Worm (Caenorhabditis elegans) whole organism, young adult: ENCODE results near the gene F46B6.12.

Experiments
- B0261.1 ChIP-seq: sonication (generic microtip); optimal IDR thresholded peaks from 2 replicates; lab custom pipeline; 2016; ENCODE audit warnings: mild to moderate bottlenecking, missing genetic modification characterization, moderate library complexity, missing compliant biosample characterization
- F22D6.2 ChIP-seq: sonication (generic microtip); optimal IDR thresholded peaks from 2 replicates; lab custom pipeline; 2016; ENCODE audit warnings: mild to moderate bottlenecking, missing genetic modification characterization, missing compliant biosample characterization
- F33H1.4 ChIP-seq: fragments of 200-800 bp; sonication (Bioruptor generic); IDR thresholded peaks from 2 replicates; pipeline ENCODE4 v1.3.6; 2022; ENCODE audit warnings: missing genetic modification reagents, missing genetic modification characterization, missing compliant biosample characterization
- K12H6.12 ChIP-seq: fragments of 200-800 bp; sonication (Bioruptor generic); optimal IDR thresholded peaks from 2 replicates; lab custom pipeline; 2018; ENCODE audit warnings: mild to moderate bottlenecking, missing genetic modification characterization, missing compliant biosample characterization
- ama-1 ChIP-seq, 3 experiments: fragments of 150-350 bp in 1 of 3; sonication (generic microtip) in 2 of 3; optimal IDR thresholded peaks; 2 replicates each; lab custom pipeline; 2014 to 2018; ENCODE audit warnings: missing biosample characterization in 2 of 3, missing genetic modification characterization in 2 of 3, missing genetic modification reagents in 2 of 3
- aptf-3 ChIP-seq: fragments of 200-800 bp; sonication (Bioruptor generic); IDR thresholded peaks from 2 replicates; pipeline ENCODE4 v1.3.6; 2022; ENCODE audit warnings: missing genetic modification characterization, missing compliant biosample characterization
- attf-6 ChIP-seq: fragments of 200-800 bp; sonication (Bioruptor generic); IDR thresholded peaks from 2 replicates; pipeline ENCODE4 v1.3.6; 2022; ENCODE audit warnings: missing genetic modification reagents, missing genetic modification characterization, missing compliant biosample characterization
- ceh-40 ChIP-seq: fragments of 200-800 bp; sonication (Bioruptor generic); IDR thresholded peaks from 2 replicates; pipeline ENCODE4 v1.3.6; 2022; ENCODE audit warnings: missing genetic modification characterization, missing compliant biosample characterization
- dox-1 ChIP-seq: fragments of 200-800 bp; sonication (Bioruptor generic); IDR thresholded peaks from 2 replicates; pipeline ENCODE4 v1.3.6; 2022; ENCODE audit warnings: missing genetic modification reagents, missing genetic modification characterization, missing compliant biosample characterization
- dpff-1 ChIP-seq: sonication (generic microtip); optimal IDR thresholded peaks from 2 replicates; lab custom pipeline; 2017; ENCODE audit warnings: mild to moderate bottlenecking, missing genetic modification characterization, missing compliant biosample characterization
- dpl-1 ChIP-seq: fragments of 150-350 bp; optimal IDR thresholded peaks from 2 replicates; lab custom pipeline; 2014; ENCODE audit warnings: missing biosample characterization, missing genetic modification reagents, missing genetic modification characterization
- egl-18 ChIP-seq: fragments of 200-800 bp; sonication (Bioruptor generic); IDR thresholded peaks from 2 replicates; pipeline ENCODE4 v1.3.6; 2022; ENCODE audit warnings: missing genetic modification reagents, missing genetic modification characterization, missing compliant biosample characterization
- him-1 ChIP-seq: sonication (generic microtip); optimal IDR thresholded peaks from 2 replicates; lab custom pipeline; 2016; ENCODE audit warnings: missing genotype, missing genetic modification reagents, missing genetic modification characterization, missing compliant biosample characterization
- hlh-26 ChIP-seq: fragments of 200-800 bp; sonication (Bioruptor generic); conservative IDR thresholded peaks from 2 replicates; pipeline ENCODE4 v1.3.6; 2022; ENCODE audit warnings: missing genetic modification reagents, missing genetic modification characterization, missing compliant biosample characterization
- hmg-20 ChIP-seq: fragments of 200-800 bp; sonication (Bioruptor generic); IDR thresholded peaks from 2 replicates; pipeline ENCODE4 v1.3.6; 2022; ENCODE audit warnings: missing genetic modification reagents, missing genetic modification characterization, missing compliant biosample characterization
- hrde-1 ChIP-seq: sonication (generic microtip); optimal IDR thresholded peaks from 2 replicates; lab custom pipeline; 2016; ENCODE audit warnings: missing genetic modification characterization, mild to moderate bottlenecking, missing compliant biosample characterization, moderate library complexity, missing genotype, missing genetic modification reagents, borderline replicate concordance
- lag-1 ChIP-seq: fragments of 200-800 bp; sonication (Bioruptor generic); IDR thresholded peaks from 2 replicates; pipeline ENCODE4 v1.3.6; 2022; ENCODE audit warnings: missing genetic modification reagents, missing genetic modification characterization, missing compliant biosample characterization
- mel-28 ChIP-seq: sonication (generic microtip); optimal IDR thresholded peaks from 2 replicates; lab custom pipeline; 2016; ENCODE audit warnings: borderline replicate concordance, mild to moderate bottlenecking, missing genetic modification characterization, missing compliant biosample characterization
- mes-4 ChIP-seq: sonication (generic microtip); optimal IDR thresholded peaks from 2 replicates; lab custom pipeline; 2016; ENCODE audit warnings: missing genotype, missing genetic modification characterization, missing compliant biosample characterization
- mxl-1 ChIP-seq: sonication (generic microtip); optimal IDR thresholded peaks from 2 replicates; lab custom pipeline; 2016; ENCODE audit warnings: missing genetic modification characterization, missing compliant biosample characterization
- nhr-120 ChIP-seq: fragments of 200-800 bp; sonication (Bioruptor generic); IDR thresholded peaks from 2 replicates; pipeline ENCODE4 v1.3.6; 2022; ENCODE audit warnings: missing genetic modification characterization, missing compliant biosample characterization
- nhr-80 ChIP-seq: sonication (generic microtip); optimal IDR thresholded peaks from 2 replicates; lab custom pipeline; 2016; ENCODE audit warnings: missing genetic modification characterization, missing compliant biosample characterization
- nhr-90 ChIP-seq: sonication (generic microtip); optimal IDR thresholded peaks from 2 replicates; lab custom pipeline; 2016; ENCODE audit warnings: missing genotype, mild to moderate bottlenecking, missing genetic modification characterization, missing compliant biosample characterization
- repo-1 ChIP-seq: sonication (generic microtip); optimal IDR thresholded peaks from 2 replicates; lab custom pipeline; 2017; ENCODE audit warnings: mild to moderate bottlenecking, missing genetic modification characterization, missing compliant biosample characterization
- snpc-1.3 ChIP-seq: sonication (generic microtip); optimal IDR thresholded peaks from 2 replicates; lab custom pipeline; 2017; ENCODE audit warnings: missing genetic modification characterization, mild to moderate bottlenecking, missing compliant biosample characterization, antibody characterized with exemption, moderate library complexity, missing genotype, missing genetic modification reagents; ENCODE audit not compliant: insufficient read depth
- snpc-3.4 ChIP-seq: sonication (generic microtip); optimal IDR thresholded peaks from 2 replicates; lab custom pipeline; 2017; ENCODE audit warnings: missing genetic modification characterization, mild to moderate bottlenecking, missing compliant biosample characterization, antibody characterized with exemption, moderate library complexity, missing genotype, missing genetic modification reagents
- snpc-4 ChIP-seq, 5 experiments: fragments of 150-350 bp in 1 of 5; sonication (generic microtip) in 4 of 5; optimal IDR thresholded peaks; 2 replicates each; lab custom pipeline; 2014 to 2018; ENCODE audit warnings: missing genetic modification characterization in 5 of 5, missing biosample characterization in 3 of 5, antibody characterized with exemption in 2 of 5, mild to moderate bottlenecking in 2 of 5, missing compliant biosample characterization in 2 of 5, missing genotype in 2 of 5, moderate library complexity in 2 of 5, missing genetic modification reagents in 1 of 5
- somi-1 ChIP-seq: fragments of 200-800 bp; sonication (Bioruptor generic); optimal IDR thresholded peaks from 2 replicates; lab custom pipeline; 2018; ENCODE audit warnings: mild to moderate bottlenecking, missing genetic modification characterization, missing compliant biosample characterization
- unc-130 ChIP-seq: sonication (generic microtip); optimal IDR thresholded peaks from 2 replicates; lab custom pipeline; 2016; ENCODE audit warnings: missing genetic modification reagents, missing genetic modification characterization, missing compliant biosample characterization
- xnd-1 ChIP-seq: sonication (generic microtip); optimal IDR thresholded peaks from 2 replicates; lab custom pipeline; 2016; ENCODE audit warnings: missing genotype, missing genetic modification reagents, missing genetic modification characterization, missing compliant biosample characterization
- zim-3 ChIP-seq: sonication (generic microtip); optimal IDR thresholded peaks from 2 replicates; lab custom pipeline; 2017; ENCODE audit warnings: mild to moderate bottlenecking, missing genetic modification characterization, moderate library complexity, missing compliant biosample characterization
- ztf-22 ChIP-seq: fragments of 200-800 bp; sonication (Bioruptor generic); optimal IDR thresholded peaks from 2 replicates; lab custom pipeline; 2018; ENCODE audit warnings: mild to moderate bottlenecking, missing genetic modification characterization, moderate library complexity, missing compliant biosample characterization

F46B6.12 gene

ce11 chrV:9754459-9754858 is 21.2 kb downstream of the F46B6.12 start, which contains the start of gene F58E6.5:
TSS of gene F58E6.5 (minus strand) at chrV:9754559.
- TF ChIP-seq aptf-3 = no peak

- TF ChIP-seq K12H6.12 (tag; lab: Kevin White, UChicago) (no peak), dpl-1 (GFP tag; lab: Kevin White, UChicago) (no peak), hmg-20 (GFP tag; lab: Robert Waterston, UW) (no peak), aptf-3 (no peak), ama-1 (optimal IDR thresholded peaks at IDR 0.05; lab: Kevin White, UChicago) (no peak), ama-1 (GFP tag; optimal IDR thresholded peaks at IDR 0.05; lab: Kevin White, UChicago) (no peak), snpc-4 (GFP tag; optimal IDR thresholded peaks at IDR 0.05; lab: Kevin White, UChicago) (no peak), snpc-4 (tag; optimal IDR thresholded peaks at IDR 0.05; lab: Kevin White, UChicago) (no peak), hrde-1 (tag; lab: Kevin White, UChicago) (no peak), F33H1.4 (GFP tag; lab: Robert Waterston, UW) (no peak), nhr-80 (tag; lab: Kevin White, UChicago) (no peak), dox-1 (no peak), him-1 (tag; lab: Kevin White, UChicago) (no peak), F22D6.2 (tag; lab: Kevin White, UChicago) (no peak)
Measured at ce11 chrV:9753554-9753953, 22.1 kb downstream of the F46B6.12 start.

DNA sequence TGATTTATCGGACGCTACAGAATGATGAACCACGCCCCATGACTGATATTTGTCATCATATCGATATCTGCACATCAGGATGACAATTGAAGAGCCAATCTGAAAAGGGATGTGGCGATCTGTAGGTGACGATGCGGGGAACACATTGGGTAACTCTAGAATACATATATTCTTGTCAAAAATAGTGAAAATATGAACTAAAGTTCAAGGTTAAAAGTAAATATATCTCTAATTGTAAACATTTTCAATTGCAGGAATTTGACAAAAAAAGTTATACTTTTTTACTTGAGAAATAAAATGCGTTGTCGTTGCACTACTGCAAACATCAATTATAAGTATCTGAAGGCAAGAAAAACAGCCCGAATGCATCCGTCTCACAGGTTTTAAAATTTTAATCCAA is 22.7 kb downstream of the F46B6.12 start, which contains the start of gene F58E6.6:
F58E6.6 (minus strand) TSS at position 101 of the 400 bp plus-strand sequence.
- no peak for TF ChIP-seq nhr-90 (tag; lab: Kevin White, UChicago)

ce11 chrV:9750308-9750707 is 25.3 kb downstream of the F46B6.12 start, which contains the start of gene F58E6.4:
TSS of gene F58E6.4 (minus strand) at chrV:9750408.
- TF ChIP-seq repo-1 (tag; lab: Kevin White, UChicago) = no peak
- TF ChIP-seq mxl-1 (tag; lab: Kevin White, UChicago) = no peak
- no peak for TF ChIP-seq lag-1 (GFP tag; lab: Robert Waterston, UW)
- no peak for TF ChIP-seq egl-18 (GFP tag; lab: Robert Waterston, UW)
- no peak for TF ChIP-seq K12H6.12 (tag; lab: Kevin White, UChicago)
- TF ChIP-seq snpc-4 (GFP tag; optimal IDR thresholded peaks at IDR 0.05; lab: Kevin White, UChicago) = no peak
- TF ChIP-seq snpc-4 (tag; optimal IDR thresholded peaks at IDR 0.05; lab: Kevin White, UChicago) = no peak
- no peak for TF ChIP-seq xnd-1 (tag; lab: Kevin White, UChicago)
- no peak for TF ChIP-seq unc-130 (GFP tag; lab: Kevin White, UChicago)
- no peak for TF ChIP-seq mel-28 (tag; lab: Kevin White, UChicago)
- TF ChIP-seq ceh-40 (GFP tag; lab: Robert Waterston, UW) = no peak
- no peak for TF ChIP-seq mes-4 (tag; lab: Kevin White, UChicago)
- no peak for TF ChIP-seq hlh-26 (GFP tag; lab: Robert Waterston, UW)
- TF ChIP-seq dpff-1 = no peak
- TF ChIP-seq nhr-120 = no peak
- no peak for TF ChIP-seq somi-1 (GFP tag; lab: Kevin White, UChicago)
- TF ChIP-seq B0261.1 (tag; lab: Kevin White, UChicago) = no peak
- no peak for TF ChIP-seq snpc-1.3 (tag; lab: Kevin White, UChicago)
- no peak for TF ChIP-seq attf-6
- TF ChIP-seq snpc-3.4 (tag; lab: Kevin White, UChicago) = no peak

- TF ChIP-seq ztf-22 (no peak), zim-3 (tag; lab: Kevin White, UChicago) (peak; percentile 17)
Measured at ce11 chrV:9744934-9745333, 30.7 kb downstream of the F46B6.12 start, which contains the start of gene F58E6.13. TSS of gene F58E6.13 (plus strand) at chrV:9745234.
